Fruit fly (Drosophila melanogaster): ENCODE results near the gene betaGlu.

The betaGlu gene

dm6 chr3R:31777482-31778165, 6.0 kb upstream of the betaGlu start:
- TF ChIP-seq Sin3A (optimal IDR thresholded peaks at IDR 0.05): no peak
- TF ChIP-seq ttk (optimal IDR thresholded peaks at IDR 0.05): no peak
- no peak for TF ChIP-seq Myc (optimal IDR thresholded peaks at IDR 0.05)
- no peak for TF ChIP-seq insv (optimal IDR thresholded peaks at IDR 0.05)
- no peak for TF ChIP-seq psq (optimal IDR thresholded peaks at IDR 0.05)
- TF ChIP-seq h (optimal IDR thresholded peaks at IDR 0.05): no peak

dm6 chr3R:31776583-31777362, 5.1 kb upstream of the betaGlu start, which contains the start of the genes CG2126 and faf:
TSS of gene CG2126 (minus strand) at chr3R:31776652.
TSS of gene faf (plus strand) at chr3R:31777020.
- TF ChIP-seq psq (optimal IDR thresholded peaks at IDR 0.05) (no peak), Sin3A (optimal IDR thresholded peaks at IDR 0.05) (no peak), ttk (optimal IDR thresholded peaks at IDR 0.05) (no peak), Myc (optimal IDR thresholded peaks at IDR 0.05) (no peak), h (optimal IDR thresholded peaks at IDR 0.05) (no peak), insv (optimal IDR thresholded peaks at IDR 0.05) (no peak)

dm6 chr3R:31768198-31768597, 3.5 kb downstream of the betaGlu start:
- TF ChIP-seq psq (optimal IDR thresholded peaks at IDR 0.05): no peak
- no peak for TF ChIP-seq Sin3A (optimal IDR thresholded peaks at IDR 0.05)
- no peak for TF ChIP-seq ttk (optimal IDR thresholded peaks at IDR 0.05)

dm6 chr3R:31767528-31767927, 4.1 kb downstream of the betaGlu start:
- TF ChIP-seq Myc (optimal IDR thresholded peaks at IDR 0.05): no peak
- TF ChIP-seq ttk (optimal IDR thresholded peaks at IDR 0.05): no peak

- no peak for TF ChIP-seq h (optimal IDR thresholded peaks at IDR 0.05)
- no peak for TF ChIP-seq psq (optimal IDR thresholded peaks at IDR 0.05)
- no peak for TF ChIP-seq ttk (optimal IDR thresholded peaks at IDR 0.05)
- TF ChIP-seq insv (optimal IDR thresholded peaks at IDR 0.05): no peak
- no peak for TF ChIP-seq Sin3A (optimal IDR thresholded peaks at IDR 0.05)
- TF ChIP-seq Myc (optimal IDR thresholded peaks at IDR 0.05): no peak
Observed at dm6 chr3R:31765145-31765544, 6.5 kb downstream of the betaGlu start.

- TF ChIP-seq h (optimal IDR thresholded peaks at IDR 0.05) (no peak), psq (optimal IDR thresholded peaks at IDR 0.05) (no peak), ttk (optimal IDR thresholded peaks at IDR 0.05) (no peak), insv (optimal IDR thresholded peaks at IDR 0.05) (no peak), Myc (optimal IDR thresholded peaks at IDR 0.05) (no peak), Sin3A (optimal IDR thresholded peaks at IDR 0.05) (no peak)
Observed at dm6 chr3R:31764672-31765071, 7.0 kb downstream of the betaGlu start, which contains the start of gene CG2150. TSS of gene CG2150 (minus strand) at chr3R:31764772.

dm6 chr3R:31762672-31763071, 9.0 kb downstream of the betaGlu start:
- TF ChIP-seq Sin3A (optimal IDR thresholded peaks at IDR 0.05) (no peak), h (optimal IDR thresholded peaks at IDR 0.05) (no peak), ttk (optimal IDR thresholded peaks at IDR 0.05) (no peak), Myc (optimal IDR thresholded peaks at IDR 0.05) (no peak), insv (optimal IDR thresholded peaks at IDR 0.05) (no peak), psq (optimal IDR thresholded peaks at IDR 0.05) (no peak)

- TF ChIP-seq ttk (optimal IDR thresholded peaks at IDR 0.05): no peak
- no peak for TF ChIP-seq Sin3A (optimal IDR thresholded peaks at IDR 0.05)
- TF ChIP-seq h (optimal IDR thresholded peaks at IDR 0.05): no peak
- no peak for TF ChIP-seq Myc (optimal IDR thresholded peaks at IDR 0.05)
- TF ChIP-seq insv (optimal IDR thresholded peaks at IDR 0.05): no peak
- TF ChIP-seq psq (optimal IDR thresholded peaks at IDR 0.05): no peak
Observed at dm6 chr3R:31761529-31762009, 10.1 kb downstream of the betaGlu start, which contains the start of gene Smvt. TSS of gene Smvt (minus strand) at chr3R:31761579.

- TF ChIP-seq psq (optimal IDR thresholded peaks at IDR 0.05) (no peak), Sin3A (optimal IDR thresholded peaks at IDR 0.05) (no peak), h (optimal IDR thresholded peaks at IDR 0.05) (no peak), ttk (optimal IDR thresholded peaks at IDR 0.05) (no peak), insv (optimal IDR thresholded peaks at IDR 0.05) (no peak), Myc (optimal IDR thresholded peaks at IDR 0.05) (no peak)
Observed at dm6 chr3R:31758587-31759167, 13.0 kb downstream of the betaGlu start, which contains the start of gene CG2187. TSS of gene CG2187 (minus strand) at chr3R:31758637.

dm6 chr3R:31754605-31755004, 17.0 kb downstream of the betaGlu start, which contains the start of gene salt:
TSS of gene salt (minus strand) at chr3R:31754705.
- no peak for TF ChIP-seq Sin3A (optimal IDR thresholded peaks at IDR 0.05)
- no peak for TF ChIP-seq ttk (optimal IDR thresholded peaks at IDR 0.05)
- TF ChIP-seq Myc (optimal IDR thresholded peaks at IDR 0.05): no peak
- TF ChIP-seq insv (optimal IDR thresholded peaks at IDR 0.05): no peak
- no peak for TF ChIP-seq h (optimal IDR thresholded peaks at IDR 0.05)
- TF ChIP-seq psq (optimal IDR thresholded peaks at IDR 0.05): no peak

dm6 chr3R:31748093-31748996, 23.3 kb downstream of the betaGlu start:
- no peak for TF ChIP-seq ttk (optimal IDR thresholded peaks at IDR 0.05)
- TF ChIP-seq psq (optimal IDR thresholded peaks at IDR 0.05): peak; percentile 75
- no peak for TF ChIP-seq insv (optimal IDR thresholded peaks at IDR 0.05)
